Fruit fly (Drosophila melanogaster): ENCODE results near the gene NimA.

DNA sequence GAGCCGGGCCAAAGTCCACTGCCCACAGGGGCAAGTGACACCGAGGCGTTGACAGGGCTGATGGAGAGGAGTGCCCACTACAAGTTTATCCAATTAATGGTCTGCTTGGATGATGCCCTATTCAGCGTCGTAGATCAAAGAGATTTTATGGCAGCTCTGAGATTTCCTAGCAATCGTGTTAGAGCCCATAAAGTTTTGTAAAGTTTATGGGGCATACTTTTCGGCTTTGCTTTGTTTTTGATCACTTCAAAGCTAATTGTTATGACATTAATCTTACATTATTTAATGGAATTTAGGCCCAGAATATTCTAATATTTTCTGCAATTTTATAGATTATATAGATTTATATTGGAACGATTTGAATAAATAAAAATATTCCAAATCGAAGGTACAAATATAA, 3.1 kb downstream of the NimA start:
- no peak for TF ChIP-seq ssp (GFP tag; IDR thresholded peaks at IDR 0.05)
- no peak for TF ChIP-seq Elba2 (GFP tag; optimal IDR thresholded peaks at IDR 0.05)
- no peak for TF ChIP-seq gfzf (GFP tag; optimal IDR thresholded peaks at IDR 0.05)
- TF ChIP-seq CG11560 (tag; IDR thresholded peaks at IDR 0.05) = no peak
- TF ChIP-seq CG16863 (GFP tag; optimal IDR thresholded peaks at IDR 0.05) = no peak
- TF ChIP-seq maf-S (GFP tag; optimal IDR thresholded peaks at IDR 0.05) = no peak
- no peak for TF ChIP-seq Bdp1 (GFP tag; optimal IDR thresholded peaks at IDR 0.05)
- TF ChIP-seq fd64A (GFP tag; optimal IDR thresholded peaks at IDR 0.05) = no peak
- no peak for TF ChIP-seq CG6254 (GFP tag; optimal IDR thresholded peaks at IDR 0.05)
- no peak for TF ChIP-seq CG14667 (GFP tag; IDR thresholded peaks at IDR 0.05)
- no peak for TF ChIP-seq CG7963 (GFP tag; IDR thresholded peaks at IDR 0.05; ENCODE audit: partially characterized antibody)
- TF ChIP-seq CG1529 (GFP tag; optimal IDR thresholded peaks at IDR 0.05) = no peak
- no peak for TF ChIP-seq CG7928 (GFP tag; optimal IDR thresholded peaks at IDR 0.05)
- TF ChIP-seq en (GFP tag; optimal IDR thresholded peaks at IDR 0.05) = no peak
